Fruit fly (Drosophila melanogaster) whole organism, prepupa: Measurements from ENCODE around the gene CG32235.

Source experiments
- Blimp-1 ChIP-seq: fragments of 200-800 bp; sonication (Bioruptor generic); optimal IDR thresholded peaks from 3 replicates; lab custom pipeline; 2017; ENCODE audit warnings: missing biosample characterization, missing genetic modification characterization, mild to moderate bottlenecking, moderate library complexity, missing genetic modification reagents
- CG10631 ChIP-seq: fragments of 200-800 bp; sonication (Bioruptor generic); optimal IDR thresholded peaks from 2 replicates; lab custom pipeline; 2016; ENCODE audit warnings: missing biosample characterization, missing genetic modification characterization
- CG11294 ChIP-seq: fragments of 200-800 bp; sonication (Bioruptor generic); IDR thresholded peaks from 2 replicates; pipeline ENCODE4 v1.3.6; 2022; ENCODE audit warnings: missing biosample characterization, missing genetic modification characterization
- CG15336 ChIP-seq: fragments of 200-800 bp; sonication (Bioruptor generic); IDR thresholded peaks from 2 replicates; pipeline ENCODE4 v1.3.6; 2022; ENCODE audit warnings: missing biosample characterization, missing genetic modification characterization
- CG3032 ChIP-seq: fragments of 200-800 bp; optimal IDR thresholded peaks from 2 replicates; lab custom pipeline; 2019; ENCODE audit warnings: missing biosample characterization, mild to moderate bottlenecking, missing genetic modification characterization, moderate library complexity
- CG32006 ChIP-seq: fragments of 200-800 bp; sonication (Bioruptor generic); optimal IDR thresholded peaks from 3 replicates; lab custom pipeline; 2017; ENCODE audit warnings: missing biosample characterization, mild to moderate bottlenecking, missing genetic modification characterization
- CG34406 ChIP-seq: fragments of 200-800 bp; sonication (Bioruptor generic); optimal IDR thresholded peaks from 3 replicates; lab custom pipeline; 2016; ENCODE audit warnings: missing biosample characterization, missing genetic modification characterization
- CG3919 ChIP-seq: fragments of 200-800 bp; sonication (Bioruptor generic); optimal IDR thresholded peaks from 3 replicates; lab custom pipeline; 2016; ENCODE audit warnings: missing biosample characterization, missing genetic modification characterization
- CG6163 ChIP-seq: fragments of 200-800 bp; sonication (Bioruptor generic); IDR thresholded peaks from 3 replicates; pipeline ENCODE4 v1.3.6; 2022; ENCODE audit warnings: missing biosample characterization, missing genetic modification characterization
- CG6792 ChIP-seq: fragments of 200-800 bp; sonication (Bioruptor generic); optimal IDR thresholded peaks from 3 replicates; lab custom pipeline; 2016; ENCODE audit warnings: missing biosample characterization, missing genetic modification characterization
- CG6808 ChIP-seq: fragments of 200-800 bp; sonication (Bioruptor generic); optimal IDR thresholded peaks from 3 replicates; lab custom pipeline; 2017; ENCODE audit warnings: missing biosample characterization, missing genetic modification characterization, mild to moderate bottlenecking, moderate library complexity, missing genetic modification reagents
- CG6854 ChIP-seq: fragments of 200-800 bp; sonication (Bioruptor generic); optimal IDR thresholded peaks from 2 replicates; lab custom pipeline; 2017; ENCODE audit warnings: missing biosample characterization, mild to moderate bottlenecking, missing genetic modification characterization
- CG8119 ChIP-seq: fragments of 200-800 bp; sonication (Bioruptor generic); IDR thresholded peaks from 3 replicates; pipeline ENCODE4 v1.3.6; 2022; ENCODE audit warnings: missing biosample characterization, missing genetic modification characterization
- CG9139 ChIP-seq: fragments of 200-800 bp; sonication (Bioruptor generic); optimal IDR thresholded peaks from 3 replicates; lab custom pipeline; 2017; ENCODE audit warnings: missing biosample characterization, mild to moderate bottlenecking, missing genetic modification characterization
- Eip78C ChIP-seq: fragments of 200-800 bp; sonication (Bioruptor generic); peaks from one replicate; lab custom pipeline; 2016; ENCODE audit warnings: missing biosample characterization, missing genetic modification characterization
- Eip93F ChIP-seq: fragments of 200-800 bp; sonication (Bioruptor generic); optimal IDR thresholded peaks from 2 replicates; lab custom pipeline; 2016; ENCODE audit warnings: missing biosample characterization, mild to moderate bottlenecking, missing genetic modification characterization
- Gug ChIP-seq: fragments of 200-800 bp; sonication (Bioruptor generic); IDR thresholded peaks from 2 replicates; pipeline ENCODE4 v1.3.6; 2022; ENCODE audit warnings: missing biosample characterization, missing genetic modification characterization
- Hr38 ChIP-seq: sonication (Bioruptor generic); optimal IDR thresholded peaks from 2 replicates; lab custom pipeline; 2016; ENCODE audit warnings: missing biosample characterization, missing genetic modification characterization
- Hr39 ChIP-seq: fragments of 200-800 bp; sonication (Bioruptor generic); optimal IDR thresholded peaks from 2 replicates; lab custom pipeline; 2016; ENCODE audit warnings: missing biosample characterization, missing genetic modification characterization
- Hr4 ChIP-seq: fragments of 200-800 bp; sonication (Bioruptor generic); optimal IDR thresholded peaks from 3 replicates; lab custom pipeline; 2016; ENCODE audit warnings: missing biosample characterization, missing genetic modification characterization
- Lpt ChIP-seq: fragments of 200-800 bp; sonication (Bioruptor generic); optimal IDR thresholded peaks from 3 replicates; lab custom pipeline; 2016; ENCODE audit warnings: missing biosample characterization, missing genetic modification characterization
- Met ChIP-seq: fragments of 200-800 bp; sonication (Bioruptor generic); optimal IDR thresholded peaks from 3 replicates; lab custom pipeline; 2016; ENCODE audit warnings: missing biosample characterization, missing genetic modification characterization
- Smox ChIP-seq: fragments of 200-800 bp; sonication (Bioruptor generic); optimal IDR thresholded peaks from 3 replicates; lab custom pipeline; 2016; ENCODE audit warnings: missing biosample characterization, missing genetic modification characterization
- Sox14 ChIP-seq: fragments of 200-800 bp; sonication (Bioruptor generic); optimal IDR thresholded peaks from 3 replicates; lab custom pipeline; 2016; ENCODE audit warnings: missing biosample characterization, missing genetic modification characterization
- Sox15 ChIP-seq: fragments of 200-800 bp; sonication (Bioruptor generic); optimal IDR thresholded peaks from 3 replicates; lab custom pipeline; 2016; ENCODE audit warnings: missing biosample characterization, missing genetic modification characterization
- acj6 ChIP-seq: fragments of 200-800 bp; sonication (Bioruptor generic); optimal IDR thresholded peaks from 3 replicates; lab custom pipeline; 2016; ENCODE audit warnings: missing biosample characterization, missing genetic modification characterization
- dsx ChIP-seq: fragments of 200-800 bp; optimal IDR thresholded peaks from 3 replicates; lab custom pipeline; 2019; ENCODE audit warnings: missing biosample characterization, mild to moderate bottlenecking, missing genetic modification characterization, moderate library complexity; ENCODE audit not compliant: poor library complexity, severe bottlenecking
- esn ChIP-seq: fragments of 200-800 bp; sonication (Bioruptor generic); optimal IDR thresholded peaks from 2 replicates; lab custom pipeline; 2016; ENCODE audit warnings: missing biosample characterization, mild to moderate bottlenecking, missing genetic modification characterization, moderate library complexity
- fd85E ChIP-seq: fragments of 200-800 bp; sonication (Bioruptor generic); optimal IDR thresholded peaks from 3 replicates; lab custom pipeline; 2016; ENCODE audit warnings: missing biosample characterization, missing genetic modification characterization
- lz ChIP-seq: fragments of 200-800 bp; sonication (Bioruptor generic); optimal IDR thresholded peaks from 3 replicates; lab custom pipeline; 2016; ENCODE audit warnings: missing biosample characterization, missing genetic modification characterization
- pdm3 ChIP-seq: fragments of 200-800 bp; sonication (Bioruptor generic); optimal IDR thresholded peaks from 3 replicates; lab custom pipeline; 2016; ENCODE audit warnings: missing biosample characterization, missing genetic modification characterization
- salr ChIP-seq, 2 experiments: fragments of 200-800 bp; sonication (Bioruptor generic); optimal IDR thresholded peaks; 3 replicates each; lab custom pipeline; 2016 to 2018; ENCODE audit warnings: missing biosample characterization in 2 of 2, missing genetic modification characterization in 2 of 2, mild to moderate bottlenecking in 1 of 2
- svp ChIP-seq: fragments of 200-800 bp; sonication (Bioruptor generic); peaks from one replicate; lab custom pipeline; 2016; ENCODE audit warnings: missing biosample characterization, missing genetic modification characterization
- topi ChIP-seq: fragments of 200-800 bp; sonication (Bioruptor generic); optimal IDR thresholded peaks from 3 replicates; lab custom pipeline; 2016; ENCODE audit warnings: missing biosample characterization, missing genetic modification characterization
- vri ChIP-seq: fragments of 200-800 bp; sonication (Bioruptor generic); optimal IDR thresholded peaks from 3 replicates; lab custom pipeline; 2016; ENCODE audit warnings: missing biosample characterization, mild to moderate bottlenecking, missing genetic modification characterization

CG32235 gene

DNA sequence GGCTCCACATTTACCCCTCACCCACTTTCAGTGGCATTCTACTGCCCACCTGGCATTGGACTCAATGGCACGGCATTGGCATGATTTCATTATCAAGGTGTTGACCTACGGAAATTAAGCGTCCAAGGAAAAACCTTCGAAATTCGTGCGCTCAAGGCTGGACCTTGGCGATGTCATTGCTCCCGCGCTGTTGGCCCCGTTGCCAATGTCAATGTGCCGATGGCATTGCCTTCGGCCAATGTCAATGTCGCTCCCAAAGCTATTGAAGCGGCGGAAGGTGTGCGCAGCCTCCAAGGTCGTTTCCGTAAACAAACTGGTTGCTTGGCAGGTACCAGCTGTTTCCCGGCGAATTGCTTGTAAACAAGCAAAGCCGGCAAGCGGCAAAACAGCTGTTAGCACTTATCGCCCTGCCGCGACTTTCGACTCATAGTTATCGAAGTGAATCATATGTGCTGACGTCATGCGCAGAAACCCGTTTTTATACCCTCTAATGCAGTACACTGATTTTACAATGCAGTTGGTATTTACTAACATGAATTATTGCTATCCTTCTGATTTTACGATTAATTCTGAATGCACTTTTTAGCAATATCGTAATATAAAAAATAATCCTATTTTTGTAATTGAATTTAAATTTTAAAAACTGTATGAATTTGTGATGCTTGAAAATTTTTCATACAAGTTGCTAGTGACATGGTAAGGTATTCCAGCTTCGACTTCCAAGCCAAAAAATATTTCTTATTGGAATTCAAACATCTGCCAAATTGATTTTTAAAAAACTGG, 35.7 kb downstream of the CG32235 start (continued):
- peak; percentile 96 for TF ChIP-seq pdm3 (GFP tag; lab: Kevin White, UChicago)
- TF ChIP-seq esn (GFP tag; lab: Kevin White, UChicago), result peak; percentile 97
- peak; percentile 93 for TF ChIP-seq Smox (GFP tag; lab: Kevin White, UChicago)
- peak; percentile 88 for TF ChIP-seq CG6808 (GFP tag; lab: Kevin White, UChicago)
- peak; percentile 90 for TF ChIP-seq CG3032 (tag; lab: Kevin White, UChicago)
- TF ChIP-seq CG10631 (GFP tag; lab: Kevin White, UChicago), result peak; percentile 94
- TF ChIP-seq topi (GFP tag; lab: Kevin White, UChicago), result peak; percentile 94
- peak; percentile 96 for TF ChIP-seq CG11294 (GFP tag; lab: Robert Waterston, UW)
- peak; percentile 98 for TF ChIP-seq CG6163 (GFP tag; lab: Robert Waterston, UW)
- TF ChIP-seq svp (GFP tag; lab: Kevin White, UChicago), result peak; percentile 98
- peak; percentile 73 for TF ChIP-seq Eip93F
- no peak for TF ChIP-seq CG3919 (GFP tag; lab: Kevin White, UChicago)
- peak; percentile 83 for TF ChIP-seq CG9139 (GFP tag; lab: Kevin White, UChicago)
- TF ChIP-seq CG15336 (GFP tag; lab: Robert Waterston, UW), result peak; percentile 98
- peak; percentile 97 for TF ChIP-seq CG32006 (GFP tag; lab: Kevin White, UChicago)
- peak; percentile 99 for TF ChIP-seq Eip78C
- TF ChIP-seq CG6854 (GFP tag; lab: Kevin White, UChicago), result peak; percentile 81
- peak; percentile 94 for TF ChIP-seq CG6792 (GFP tag; lab: Kevin White, UChicago)
- TF ChIP-seq fd85E, result peak; percentile 80
- TF ChIP-seq Gug, result peak; percentile 94
- peak; percentile 89 for TF ChIP-seq Sox15
- TF ChIP-seq CG8119, result peak; percentile 98
- peak; percentile 97 for TF ChIP-seq Hr4 (GFP tag; lab: Kevin White, UChicago)
- TF ChIP-seq dsx, result no peak
- peak; percentile 95 for TF ChIP-seq CG34406 (GFP tag; lab: Kevin White, UChicago)
- peak; percentile 91 for TF ChIP-seq Hr39
- no peak for TF ChIP-seq vri (GFP tag; lab: Kevin White, UChicago)
- peak; percentile 73 for TF ChIP-seq Blimp-1 (GFP tag; lab: Kevin White, UChicago)
- TF ChIP-seq Hr38, result no peak
- peak; percentile 92 for TF ChIP-seq lz (GFP tag; lab: Kevin White, UChicago)
- TF ChIP-seq Lpt, result peak; percentile 93
- peak; percentile 94 for TF ChIP-seq Met (GFP tag; lab: Kevin White, UChicago)

DNA sequence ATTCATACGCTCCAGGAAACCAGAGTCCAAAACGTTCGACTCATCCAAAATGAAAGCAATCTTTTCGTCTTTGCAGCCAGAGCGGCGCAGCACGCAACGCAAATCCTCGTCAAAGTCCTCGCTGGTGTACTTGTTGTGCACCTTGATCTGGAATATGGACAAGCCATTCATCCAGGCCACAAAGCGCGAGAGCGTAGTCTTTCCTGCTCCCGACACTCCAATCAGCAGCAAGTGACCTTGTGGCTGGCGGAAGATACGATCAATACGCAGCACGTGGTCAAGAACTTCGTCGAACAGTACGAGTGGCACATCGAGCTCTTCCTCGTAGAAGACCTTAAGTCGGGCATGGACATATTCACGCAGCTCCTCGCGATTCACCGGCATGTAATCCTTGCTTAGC, 46.1 kb downstream of the CG32235 start:
- TF ChIP-seq Sox14 (GFP tag; lab: Kevin White, UChicago) (no peak), acj6 (no peak), CG10631 (GFP tag; lab: Kevin White, UChicago) (no peak), salr (GFP tag; optimal IDR thresholded peaks at IDR 0.05; lab: Kevin White, UChicago) (no peak)
